Worm (Caenorhabditis elegans) whole organism, late embryonic: ENCODE results near the gene cyn-16.

Experiments used
- ceh-19 ChIP-seq: fragments of 200-800 bp; sonication (Bioruptor generic); optimal IDR thresholded peaks from 2 replicates; lab custom pipeline; 2018; ENCODE audit warnings: mild to moderate bottlenecking, missing genetic modification characterization, missing compliant biosample characterization
- ceh-9 ChIP-seq: sonication (generic microtip); optimal IDR thresholded peaks from 2 replicates; lab custom pipeline; 2016; ENCODE audit warnings: mild to moderate bottlenecking, missing genetic modification characterization, inconsistent platforms, missing compliant biosample characterization
- dve-1 ChIP-seq: sonication (generic microtip); optimal IDR thresholded peaks from 2 replicates; lab custom pipeline; 2017; ENCODE audit warnings: antibody characterized with exemption, mild to moderate bottlenecking, missing genetic modification characterization, missing compliant biosample characterization
- fax-1 ChIP-seq: sonication (generic microtip); optimal IDR thresholded peaks from 2 replicates; lab custom pipeline; 2016; ENCODE audit warnings: missing genotype, missing genetic modification characterization, missing compliant biosample characterization
- nhr-11 ChIP-seq: fragments of 150-350 bp; optimal IDR thresholded peaks from 2 replicates; lab custom pipeline; 2014; ENCODE audit warnings: missing biosample characterization, missing genetic modification characterization
- nhr-232 ChIP-seq: sonication (generic microtip); optimal IDR thresholded peaks from 2 replicates; lab custom pipeline; 2016; ENCODE audit warnings: missing genetic modification characterization, missing compliant biosample characterization
- pha-4 ChIP-seq: fragments of 150-350 bp; optimal IDR thresholded peaks from 2 replicates; lab custom pipeline; 2018; ENCODE audit warnings: missing biosample characterization, missing genetic modification reagents, missing genetic modification characterization
- pros-1 ChIP-seq: fragments of 150-350 bp; optimal IDR thresholded peaks from 2 replicates; lab custom pipeline; 2014; ENCODE audit warnings: missing biosample characterization, missing genetic modification reagents, missing genetic modification characterization
- ref-2 ChIP-seq: sonication (generic microtip); optimal IDR thresholded peaks from 2 replicates; lab custom pipeline; 2016; ENCODE audit warnings: missing genetic modification characterization, missing compliant biosample characterization
- sdc-2 ChIP-seq: sonication (generic microtip); optimal IDR thresholded peaks from 2 replicates; lab custom pipeline; 2016; ENCODE audit warnings: missing genotype, missing genetic modification characterization, missing compliant biosample characterization
- tbx-2 ChIP-seq: sonication (generic microtip); optimal IDR thresholded peaks from 2 replicates; lab custom pipeline; 2016; ENCODE audit warnings: missing genetic modification characterization, missing compliant biosample characterization

- TF ChIP-seq nhr-232 (no peak), fax-1 (tag; lab: Kevin White, UChicago) (no peak), ceh-9 (tag; lab: Kevin White, UChicago) (no peak), pros-1 (tag; lab: Kevin White, UChicago) (no peak), dve-1 (no peak), pha-4 (no peak), tbx-2 (tag; lab: Kevin White, UChicago) (no peak), nhr-11 (tag; lab: Kevin White, UChicago) (no peak), sdc-2 (tag; lab: Kevin White, UChicago) (no peak), ceh-19 (GFP tag; lab: Kevin White, UChicago) (no peak), ref-2 (tag; lab: Kevin White, UChicago) (no peak)
Observed at ce11 chrII:12006575-12007098, 29.9 kb downstream of the cyn-16 start, which contains the start of gene mcm-2.
